Worm (Caenorhabditis elegans): ENCODE measurements around the gene F41H8.1.

The F41H8.1 gene

ce11 chrV:849042-849441 is 15.6 kb downstream of the F41H8.1 start:
- TF ChIP-seq nhr-25 (tag; optimal IDR thresholded peaks at IDR 0.05), result no peak
- no peak for TF ChIP-seq unc-39 (tag; optimal IDR thresholded peaks at IDR 0.05)
- TF ChIP-seq snpc-4 (tag; optimal IDR thresholded peaks at IDR 0.05), result no peak
- no peak for TF ChIP-seq crh-2 (tag; optimal IDR thresholded peaks at IDR 0.05)

- TF ChIP-seq fos-1 (tag; optimal IDR thresholded peaks at IDR 0.05), result no peak
Measured at ce11 chrV:849512-849911, 16.0 kb downstream of the F41H8.1 start, which contains the start of gene srbc-12. srbc-12 (plus strand) TSS chrV:849812.

ce11 chrV:852184-852583 is 18.7 kb downstream of the F41H8.1 start, which contains the start of gene K09C6.3:
K09C6.3 (plus strand) TSS chrV:852484.
- TF ChIP-seq nhr-21 (tag; optimal IDR thresholded peaks at IDR 0.05), result no peak
- TF ChIP-seq ama-1 (optimal IDR thresholded peaks at IDR 0.05), result no peak
- TF ChIP-seq aly-2 (tag; optimal IDR thresholded peaks at IDR 0.05), result no peak
- no peak for TF ChIP-seq nhr-25 (tag; optimal IDR thresholded peaks at IDR 0.05)

- TF ChIP-seq egl-27 (tag; optimal IDR thresholded peaks at IDR 0.05) (no peak), ceh-16 (tag; optimal IDR thresholded peaks at IDR 0.05) (no peak), gmeb-1 (tag; optimal IDR thresholded peaks at IDR 0.05) (no peak), Y55F3AM.14 (GFP tag; optimal IDR thresholded peaks at IDR 0.05) (no peak), ztf-1 (GFP tag; conservative IDR thresholded peaks at IDR 0.05) (no peak), peb-1 (tag; optimal IDR thresholded peaks at IDR 0.05) (no peak), F13H6.1 (tag; optimal IDR thresholded peaks at IDR 0.05) (no peak), nhr-25 (tag; optimal IDR thresholded peaks at IDR 0.05) (no peak)
Measured at ce11 chrV:854966-855365, 21.5 kb downstream of the F41H8.1 start, which contains the start of gene K09C6.9. K09C6.9 (minus strand) TSS chrV:855066.

ce11 chrV:856549-856948 is 23.1 kb downstream of the F41H8.1 start, which contains the start of gene K09C6.2:
K09C6.2 (plus strand) TSS chrV:856849.
- no peak for TF ChIP-seq nhr-10 (tag; optimal IDR thresholded peaks at IDR 0.05)
- TF ChIP-seq peb-1 (tag; optimal IDR thresholded peaks at IDR 0.05), result no peak
- TF ChIP-seq mab-5 (tag; optimal IDR thresholded peaks at IDR 0.05), result no peak
- TF ChIP-seq ama-1 (optimal IDR thresholded peaks at IDR 0.05), result no peak
- no peak for TF ChIP-seq snpc-4 (tag; optimal IDR thresholded peaks at IDR 0.05)
- no peak for TF ChIP-seq ztf-4 (tag; optimal IDR thresholded peaks at IDR 0.05)
- TF ChIP-seq mbf-1 (tag; optimal IDR thresholded peaks at IDR 0.05), result no peak
- no peak for TF ChIP-seq alr-1 (tag; optimal IDR thresholded peaks at IDR 0.05)
- TF ChIP-seq nhr-25 (tag; optimal IDR thresholded peaks at IDR 0.05), result no peak
- no peak for TF ChIP-seq mdl-1 (tag; optimal IDR thresholded peaks at IDR 0.05)
- no peak for TF ChIP-seq dmd-4 (tag; optimal IDR thresholded peaks at IDR 0.05)
- no peak for TF ChIP-seq nhr-11 (tag; optimal IDR thresholded peaks at IDR 0.05)
- TF ChIP-seq nhr-129 (tag; optimal IDR thresholded peaks at IDR 0.05), result no peak
- no peak for TF ChIP-seq nhr-237 (tag; optimal IDR thresholded peaks at IDR 0.05)
- no peak for TF ChIP-seq ZK546.5 (tag; optimal IDR thresholded peaks at IDR 0.05)

ce11 chrV:858841-859456 is 25.5 kb downstream of the F41H8.1 start:
- TF ChIP-seq lin-11 (tag; optimal IDR thresholded peaks at IDR 0.05), result no peak
- TF ChIP-seq snpc-4 (tag; optimal IDR thresholded peaks at IDR 0.05), result peak; percentile 88

ce11 chrV:866729-867128 is 33.3 kb downstream of the F41H8.1 start, which contains the start of gene T02B11.3:
T02B11.3 (minus strand) TSS chrV:866829.
- no peak for TF ChIP-seq skn-1 (tag; optimal IDR thresholded peaks at IDR 0.05)

- TF ChIP-seq R02D3.7 (tag; optimal IDR thresholded peaks at IDR 0.05) (no peak), sma-3 (GFP tag; optimal IDR thresholded peaks at IDR 0.05) (no peak), sem-4 (tag; optimal IDR thresholded peaks at IDR 0.05) (no peak), elt-3 (tag; optimal IDR thresholded peaks at IDR 0.05) (no peak), nhr-12 (tag; optimal IDR thresholded peaks at IDR 0.05) (no peak), elt-1 (tag; optimal IDR thresholded peaks at IDR 0.05) (no peak), alr-1 (tag; optimal IDR thresholded peaks at IDR 0.05) (no peak), sma-9 (GFP tag; optimal IDR thresholded peaks at IDR 0.05) (no peak), sma-9 (tag; optimal IDR thresholded peaks at IDR 0.05) (no peak), nhr-23 (tag; optimal IDR thresholded peaks at IDR 0.05) (no peak), ztf-1 (GFP tag; conservative IDR thresholded peaks at IDR 0.05) (no peak), gmeb-1 (tag; optimal IDR thresholded peaks at IDR 0.05) (no peak), unc-55 (GFP tag; optimal IDR thresholded peaks at IDR 0.05) (no peak), nhr-25 (tag; optimal IDR thresholded peaks at IDR 0.05) (no peak), ztf-4 (tag; optimal IDR thresholded peaks at IDR 0.05) (no peak), lin-39 (tag; optimal IDR thresholded peaks at IDR 0.05) (no peak), fos-1 (tag; optimal IDR thresholded peaks at IDR 0.05) (no peak), skn-1 (tag; optimal IDR thresholded peaks at IDR 0.05) (no peak), ztf-11 (tag; optimal IDR thresholded peaks at IDR 0.05) (no peak)
Measured at ce11 chrV:871029-871428, 37.6 kb downstream of the F41H8.1 start, which contains the start of gene T02B11.4. T02B11.4 (minus strand) TSS chrV:871129.
